Worm (Caenorhabditis elegans) whole organism, young adult: ENCODE results near the gene F37C12.18.

Experiments used
- F52B5.7 ChIP-seq: sonication (generic microtip); optimal IDR thresholded peaks from 2 replicates; lab custom pipeline; 2016; ENCODE audit warnings: mild to moderate bottlenecking, missing genetic modification characterization, missing compliant biosample characterization
- T07F8.4 ChIP-seq: sonication (generic microtip); optimal IDR thresholded peaks from 2 replicates; lab custom pipeline; 2016; ENCODE audit warnings: mild to moderate bottlenecking, missing genetic modification characterization, moderate library complexity, missing compliant biosample characterization
- Y67H2A.10 ChIP-seq: fragments of 200-800 bp; sonication (Bioruptor generic); conservative IDR thresholded peaks from 2 replicates; pipeline ENCODE4 v1.3.6; 2022; ENCODE audit warnings: missing genetic modification reagents, missing genetic modification characterization, missing compliant biosample characterization
- atf-7 ChIP-seq: sonication (generic microtip); optimal IDR thresholded peaks from 2 replicates; lab custom pipeline; 2017; ENCODE audit warnings: mild to moderate bottlenecking, missing genetic modification characterization, missing compliant biosample characterization
- cebp-1 ChIP-seq, 2 experiments: fragments of 200-800 bp in 1 of 2; sonication (Bioruptor generic) in 1 of 2; sonication (generic microtip) in 1 of 2; IDR thresholded peaks in 1 of 2; optimal IDR thresholded peaks in 1 of 2; 2 replicates each; pipeline versions ENCODE4 v1.3.6 to Lab custom; 2017 to 2022; ENCODE audit warnings: missing compliant biosample characterization in 2 of 2, missing genetic modification characterization in 2 of 2, mild to moderate bottlenecking in 1 of 2, missing genetic modification reagents in 1 of 2, moderate library complexity in 1 of 2
- egrh-3 ChIP-seq: fragments of 200-800 bp; sonication (Bioruptor generic); IDR thresholded peaks from 2 replicates; pipeline ENCODE4 v1.3.6; 2022; ENCODE audit warnings: missing genetic modification reagents, missing genetic modification characterization, missing compliant biosample characterization
- ets-4 ChIP-seq: fragments of 200-800 bp; sonication (Bioruptor generic); optimal IDR thresholded peaks from 2 replicates; lab custom pipeline; 2018; ENCODE audit warnings: mild to moderate bottlenecking, missing genetic modification characterization, missing compliant biosample characterization
- pha-4 ChIP-seq: fragments of 150-350 bp; sonication (generic microtip); optimal IDR thresholded peaks from 2 replicates; lab custom pipeline; 2014; ENCODE audit warnings: missing biosample characterization, missing genetic modification reagents, missing genetic modification characterization
- snpc-4 ChIP-seq, 5 experiments: fragments of 150-350 bp in 1 of 5; sonication (generic microtip) in 4 of 5; optimal IDR thresholded peaks; 2 replicates each; lab custom pipeline; 2014 to 2018; ENCODE audit warnings: missing genetic modification characterization in 5 of 5, missing biosample characterization in 3 of 5, antibody characterized with exemption in 2 of 5, mild to moderate bottlenecking in 2 of 5, missing compliant biosample characterization in 2 of 5, missing genotype in 2 of 5, moderate library complexity in 2 of 5, missing genetic modification reagents in 1 of 5
- unc-130 ChIP-seq: sonication (generic microtip); optimal IDR thresholded peaks from 2 replicates; lab custom pipeline; 2016; ENCODE audit warnings: missing genetic modification reagents, missing genetic modification characterization, missing compliant biosample characterization
- ztf-28 ChIP-seq: fragments of 200-800 bp; sonication (Bioruptor generic); IDR thresholded peaks from 2 replicates; pipeline ENCODE4 v1.3.6; 2022; ENCODE audit warnings: missing genetic modification reagents, missing genetic modification characterization, missing compliant biosample characterization

- TF ChIP-seq cebp-1 (GFP tag; IDR thresholded peaks at IDR 0.05; lab: Robert Waterston, UW): no peak
- no peak for TF ChIP-seq cebp-1 (tag; optimal IDR thresholded peaks at IDR 0.05; lab: Kevin White, UChicago)
- TF ChIP-seq snpc-4 (GFP tag; optimal IDR thresholded peaks at IDR 0.05; lab: Kevin White, UChicago): no peak
- TF ChIP-seq snpc-4 (tag; optimal IDR thresholded peaks at IDR 0.05; lab: Kevin White, UChicago): no peak
- no peak for TF ChIP-seq unc-130 (GFP tag; lab: Kevin White, UChicago)
- TF ChIP-seq F52B5.7 (tag; lab: Kevin White, UChicago): no peak
- TF ChIP-seq egrh-3 (GFP tag; lab: Robert Waterston, UW): no peak
- no peak for TF ChIP-seq pha-4 (tag; lab: Kevin White, UChicago)
- TF ChIP-seq ets-4 (GFP tag; lab: Kevin White, UChicago): no peak
- TF ChIP-seq Y67H2A.10 (GFP tag; lab: Robert Waterston, UW): no peak
- TF ChIP-seq atf-7 (tag; lab: Kevin White, UChicago): no peak
- TF ChIP-seq T07F8.4 (tag; lab: Kevin White, UChicago): no peak
- no peak for TF ChIP-seq ztf-28 (GFP tag; lab: Robert Waterston, UW)
These were observed 35.6 kb upstream of the F37C12.18 start, which contains the start of gene R151.10 for ce11 chrIII:7230841-7231240.
